Fruit fly (Drosophila melanogaster) whole organism, embryonic: ENCODE data around the gene Plc21C.
A peak's percentile ranks its signal among the peaks of the same experiment; 100 is the strongest.

ENCODE experiments used
- BEAF-32 ChIP-seq: fragments of 200-800 bp; sonication (Bioruptor generic); optimal IDR thresholded peaks from 3 replicates; lab custom pipeline; 2017; ENCODE audit warnings: missing biosample characterization, missing genetic modification characterization, mild to moderate bottlenecking, moderate library complexity, missing genetic modification reagents
- Bgb ChIP-seq: fragments of 200-800 bp; sonication (Bioruptor generic); IDR thresholded peaks from 2 replicates; pipeline ENCODE4 v1.3.6; 2022; ENCODE audit warnings: missing biosample characterization, missing genetic modification characterization; ENCODE audit not compliant: partially characterized antibody
- CG13424 ChIP-seq: fragments of 200-800 bp; sonication (Bioruptor generic); optimal IDR thresholded peaks from 2 replicates; lab custom pipeline; 2019; ENCODE audit warnings: missing biosample characterization, mild to moderate bottlenecking, missing genetic modification characterization, moderate library complexity
- CG14965 ChIP-seq: fragments of 200-800 bp; sonication (Bioruptor generic); optimal IDR thresholded peaks from 2 replicates; lab custom pipeline; 2016; ENCODE audit warnings: missing biosample characterization, missing genetic modification characterization, borderline replicate concordance
- CG15514 ChIP-seq: fragments of 200-800 bp; sonication (Bioruptor generic); optimal IDR thresholded peaks from 3 replicates; lab custom pipeline; 2017; ENCODE audit warnings: missing biosample characterization, missing genetic modification characterization, mild to moderate bottlenecking, moderate library complexity, missing genetic modification reagents
- CG1603 ChIP-seq: fragments of 200-800 bp; sonication (Bioruptor generic); optimal IDR thresholded peaks from 2 replicates; lab custom pipeline; 2019; ENCODE audit warnings: missing biosample characterization, mild to moderate bottlenecking, missing genetic modification characterization, moderate library complexity
- CG2116 ChIP-seq: fragments of 200-800 bp; sonication (Bioruptor generic); optimal IDR thresholded peaks from 3 replicates; lab custom pipeline; 2018; ENCODE audit warnings: missing biosample characterization, mild to moderate bottlenecking, missing genetic modification characterization
- CG30020 ChIP-seq: fragments of 200-800 bp; optimal IDR thresholded peaks from 2 replicates; lab custom pipeline; 2019; ENCODE audit warnings: missing biosample characterization, mild to moderate bottlenecking, missing genetic modification characterization, moderate library complexity
- CG34422 ChIP-seq: fragments of 200-800 bp; sonication (Bioruptor generic); IDR thresholded peaks from 3 replicates; pipeline ENCODE4 v1.3.6; 2022; ENCODE audit warnings: missing biosample characterization, missing genetic modification characterization
- CG4854 ChIP-seq: fragments of 200-800 bp; sonication (Bioruptor generic); optimal IDR thresholded peaks from 2 replicates; lab custom pipeline; 2016; ENCODE audit warnings: missing biosample characterization, missing genetic modification characterization, inconsistent platforms
- CG6813 ChIP-seq: fragments of 200-800 bp; sonication (Bioruptor generic); optimal IDR thresholded peaks from 2 replicates; lab custom pipeline; 2017; ENCODE audit warnings: missing biosample characterization, missing genetic modification characterization, mild to moderate bottlenecking, moderate library complexity, missing genetic modification reagents
- CG7372 ChIP-seq: fragments of 200-800 bp; sonication (Bioruptor generic); IDR thresholded peaks from 2 replicates; pipeline ENCODE4 v1.3.6; 2022; ENCODE audit warnings: missing biosample characterization, missing genetic modification characterization
- CG9797 ChIP-seq: fragments of 200-800 bp; sonication (Bioruptor generic); optimal IDR thresholded peaks from 3 replicates; lab custom pipeline; 2018; ENCODE audit warnings: missing biosample characterization, mild to moderate bottlenecking, missing genetic modification characterization
- CTCF ChIP-seq: fragments of 200-800 bp; sonication (Bioruptor generic); optimal IDR thresholded peaks from 2 replicates; lab custom pipeline; 2017; ENCODE audit warnings: missing biosample characterization, mild to moderate bottlenecking, missing genetic modification characterization, moderate library complexity
- D19B ChIP-seq: fragments of 200-800 bp; sonication (Bioruptor generic); optimal IDR thresholded peaks from 2 replicates; lab custom pipeline; 2017; ENCODE audit warnings: missing biosample characterization, mild to moderate bottlenecking, missing genetic modification characterization
- Dll ChIP-seq: fragments of 200-800 bp; sonication (Bioruptor generic); IDR thresholded peaks from 4 replicates; pipeline ENCODE4 v1.3.6; 2022; ENCODE audit warnings: missing biosample characterization, missing genetic modification characterization; ENCODE audit not compliant: partially characterized antibody
- Dp ChIP-seq: fragments of 200-800 bp; sonication (Bioruptor generic); optimal IDR thresholded peaks from 2 replicates; lab custom pipeline; 2018; ENCODE audit warnings: missing biosample characterization, mild to moderate bottlenecking, missing genetic modification characterization, moderate library complexity
- E2f2 ChIP-seq: fragments of 200-800 bp; sonication (Bioruptor generic); IDR thresholded peaks from 2 replicates; pipeline ENCODE4 v1.3.6; 2022; ENCODE audit warnings: missing biosample characterization, missing genetic modification characterization
- HmgZ ChIP-seq: fragments of 200-800 bp; sonication (Bioruptor generic); optimal IDR thresholded peaks from 2 replicates; lab custom pipeline; 2018; ENCODE audit warnings: missing biosample characterization, mild to moderate bottlenecking, missing genetic modification characterization
- MBD-R2 ChIP-seq: fragments of 200-800 bp; sonication (Bioruptor generic); IDR thresholded peaks from 2 replicates; pipeline ENCODE4 v1.3.6; 2022; ENCODE audit warnings: missing biosample characterization, missing genetic modification characterization
- MESR4 ChIP-seq: fragments of 200-800 bp; sonication (Bioruptor generic); optimal IDR thresholded peaks from 2 replicates; lab custom pipeline; 2018; ENCODE audit warnings: missing biosample characterization, mild to moderate bottlenecking, missing genetic modification characterization, moderate library complexity
- Med ChIP-seq: fragments of 200-800 bp; sonication (Bioruptor generic); peaks from one replicate; lab custom pipeline; 2016; ENCODE audit warnings: missing biosample characterization, missing genetic modification characterization, mild to moderate bottlenecking, inconsistent platforms, moderate library complexity
- Myb ChIP-seq: fragments of 200-800 bp; sonication (Bioruptor generic); optimal IDR thresholded peaks from 2 replicates; lab custom pipeline; 2016; ENCODE audit warnings: missing biosample characterization, missing genetic modification characterization
- Pdp1 ChIP-seq, 2 experiments: fragments of 200-800 bp; sonication (Bioruptor generic); optimal IDR thresholded peaks; 3 replicates each; lab custom pipeline; 2016; ENCODE audit warnings: missing biosample characterization in 2 of 2, missing genetic modification characterization in 2 of 2, mild to moderate bottlenecking in 1 of 2, moderate library complexity in 1 of 2
- Spps ChIP-seq: fragments of 200-800 bp; sonication (Bioruptor generic); optimal IDR thresholded peaks from 2 replicates; lab custom pipeline; 2018; ENCODE audit warnings: missing biosample characterization, mild to moderate bottlenecking, missing genetic modification characterization
- Sry-δ ChIP-seq: fragments of 200-800 bp; sonication (Bioruptor generic); optimal IDR thresholded peaks from 2 replicates; lab custom pipeline; 2016; ENCODE audit warnings: missing biosample characterization, missing genetic modification characterization
- Tbp ChIP-seq: fragments of >200 bp; optimal IDR thresholded peaks from 2 replicates; lab custom pipeline; 2018; ENCODE audit warnings: missing biosample characterization, missing genetic modification characterization
- al ChIP-seq: fragments of 200-800 bp; sonication (Bioruptor generic); IDR thresholded peaks from 2 replicates; pipeline ENCODE4 v1.3.6; 2022; ENCODE audit warnings: missing biosample characterization, missing genetic modification characterization
- bbx ChIP-seq: fragments of 200-800 bp; sonication (Bioruptor generic); IDR thresholded peaks from 2 replicates; pipeline ENCODE4 v1.3.6; 2022; ENCODE audit warnings: missing biosample characterization, missing genetic modification characterization; ENCODE audit not compliant: partially characterized antibody
- bigmax ChIP-seq: fragments of 200-800 bp; sonication (Bioruptor generic); optimal IDR thresholded peaks from 2 replicates; lab custom pipeline; 2018; ENCODE audit warnings: missing biosample characterization, mild to moderate bottlenecking, missing genetic modification characterization
- crp ChIP-seq, 2 experiments: fragments of 200-800 bp; sonication (Bioruptor generic); optimal IDR thresholded peaks; 2 replicates in 1 of 2; 3 replicates in 1 of 2; lab custom pipeline; 2017; ENCODE audit warnings: missing biosample characterization in 2 of 2, missing genetic modification characterization in 2 of 2, mild to moderate bottlenecking in 1 of 2, moderate library complexity in 1 of 2
- dm ChIP-seq: fragments of 200-800 bp; sonication (Bioruptor generic); optimal IDR thresholded peaks from 3 replicates; lab custom pipeline; 2016; ENCODE audit warnings: missing biosample characterization, missing genetic modification characterization
- gfzf ChIP-seq: fragments of 200-800 bp; sonication (Bioruptor generic); optimal IDR thresholded peaks from 2 replicates; lab custom pipeline; 2016; ENCODE audit warnings: missing biosample characterization, mild to moderate bottlenecking, missing genetic modification characterization, moderate library complexity
- ham ChIP-seq: fragments of 200-800 bp; sonication (Bioruptor generic); IDR thresholded peaks from 2 replicates; pipeline ENCODE4 v1.3.6; 2022; ENCODE audit warnings: missing biosample characterization, missing genetic modification characterization
- hb ChIP-seq: fragments of 200-800 bp; sonication (Bioruptor generic); IDR thresholded peaks from 3 replicates; pipeline ENCODE4 v1.3.6; 2022; ENCODE audit warnings: missing biosample characterization, missing genetic modification characterization; ENCODE audit not compliant: partially characterized antibody
- kni ChIP-seq: fragments of 200-800 bp; sonication (Bioruptor generic); optimal IDR thresholded peaks from 3 replicates; lab custom pipeline; 2017; ENCODE audit warnings: mild to moderate bottlenecking, missing biosample characterization, missing genetic modification reagents, missing genetic modification characterization
- nerfin-2 ChIP-seq: fragments of 200-800 bp; sonication (Bioruptor generic); IDR thresholded peaks from 2 replicates; pipeline ENCODE4 v1.3.6; 2022; ENCODE audit warnings: missing biosample characterization, missing genetic modification characterization; ENCODE audit not compliant: partially characterized antibody
- pzg ChIP-seq: fragments of 200-800 bp; sonication (Bioruptor generic); optimal IDR thresholded peaks from 3 replicates; lab custom pipeline; 2018; ENCODE audit warnings: missing biosample characterization, mild to moderate bottlenecking, missing genetic modification characterization, moderate library complexity
- scrt ChIP-seq: fragments of 200-800 bp; sonication (Bioruptor generic); optimal IDR thresholded peaks from 2 replicates; lab custom pipeline; 2018; ENCODE audit warnings: missing biosample characterization, mild to moderate bottlenecking, missing genetic modification characterization, moderate library complexity
- sens ChIP-seq: fragments of 200-800 bp; sonication (Bioruptor generic); peaks from one replicate; lab custom pipeline; 2016; ENCODE audit warnings: missing biosample characterization, missing genetic modification characterization
- z ChIP-seq: fragments of 200-800 bp; sonication (Bioruptor generic); IDR thresholded peaks from 3 replicates; pipeline ENCODE4 v1.3.6; 2022; ENCODE audit warnings: missing biosample characterization, missing genetic modification characterization

Plc21C gene

DNA sequence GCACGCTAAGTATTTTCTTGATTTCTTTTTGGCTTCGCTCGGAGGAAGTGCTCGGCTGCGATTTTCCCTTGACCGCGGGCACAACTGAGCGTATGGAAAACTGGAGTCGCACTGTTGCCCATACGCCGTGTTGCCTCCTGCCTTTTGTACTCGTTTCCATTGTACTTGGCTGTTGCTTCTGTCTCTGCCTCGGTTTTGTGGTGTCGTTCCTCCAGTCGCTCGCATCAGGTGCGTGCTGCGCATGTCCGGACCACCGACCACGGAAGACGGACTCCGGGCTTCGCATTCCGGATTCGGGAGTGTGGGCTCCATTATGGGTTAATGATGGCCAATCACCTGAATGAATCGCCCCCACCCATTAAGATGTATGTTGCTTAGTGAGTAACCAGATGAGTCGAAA lies 14.1 kb upstream of the Plc21C start, which contains the start of gene CG3625 (continued):
- no peak for TF ChIP-seq D19B (GFP tag; lab: Kevin White, UChicago)
- peak; percentile 81 for TF ChIP-seq Med (GFP tag; lab: Kevin White, UChicago)
- TF ChIP-seq CG7372 (GFP tag; lab: Robert Waterston, UW) = 0 out of 2 replicates have a peak, but pooled peaks have one; percentile 43
- TF ChIP-seq sens (GFP tag; lab: Kevin White, UChicago) = peak; percentile 9
- TF ChIP-seq kni (GFP tag; lab: Kevin White, UChicago) = no peak
- peak; percentile 66 for TF ChIP-seq scrt
- TF ChIP-seq z = 0 out of 3 replicates have a peak, but pooled peaks have one; percentile 8
- TF ChIP-seq CG15514 (GFP tag; lab: Kevin White, UChicago) = peak; percentile 22
- no peak for TF ChIP-seq CG4854 (GFP tag; lab: Kevin White, UChicago)

DNA sequence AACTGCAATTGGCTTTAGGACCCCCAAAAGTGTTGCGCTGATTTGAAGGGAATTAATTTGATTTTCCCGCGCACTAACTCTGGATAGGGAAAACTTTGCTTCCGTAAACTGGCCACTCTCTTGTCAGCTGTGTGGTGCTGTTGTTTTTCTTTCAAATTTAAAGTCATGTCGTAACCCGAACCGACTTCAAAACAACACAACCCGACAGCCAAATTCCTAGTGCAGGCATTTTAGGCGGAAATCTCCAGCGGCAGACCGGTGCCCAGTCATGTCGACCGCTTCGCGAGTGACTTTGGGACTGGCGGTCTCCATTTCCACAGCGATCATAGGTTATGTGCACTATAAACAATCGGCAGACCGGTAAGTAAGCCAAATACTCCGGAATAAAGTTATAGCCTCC lies 13.4 kb upstream of the Plc21C start, which contains the start of gene CG11562:
TSS of gene CG11562 (plus strand) at position 119 of the 400 bp plus-strand sequence.
- no peak for TF ChIP-seq dm (GFP tag; lab: Kevin White, UChicago)
- TF ChIP-seq Dp (GFP tag; lab: Kevin White, UChicago) = peak; percentile 90
- peak in 1 of 2 experiments; percentile 82 for TF ChIP-seq crp (GFP tag; optimal IDR thresholded peaks at IDR 0.05; lab: Kevin White, UChicago)
- TF ChIP-seq bbx (GFP tag; lab: Robert Waterston, UW) = 0 out of 2 replicates have a peak, but pooled peaks have one; percentile 38
- peak; percentile 76 for TF ChIP-seq gfzf (GFP tag; lab: Kevin White, UChicago)
- peak; percentile 27 for TF ChIP-seq HmgZ
- TF ChIP-seq CTCF = peak; percentile 44
- peak; percentile 45 for TF ChIP-seq CG1603 (tag; lab: Kevin White, UChicago)
- TF ChIP-seq CG13424 (tag; lab: Kevin White, UChicago) = no peak
- TF ChIP-seq MBD-R2 (GFP tag; lab: Robert Waterston, UW) = peak; percentile 75
- TF ChIP-seq Bgb (GFP tag; lab: Robert Waterston, UW) = no peak
- no peak for TF ChIP-seq nerfin-2
- no peak for TF ChIP-seq Tbp (GFP tag; lab: Kevin White, UChicago)
- peak in 1 of 2 experiments; percentile 97 for TF ChIP-seq Pdp1 (GFP tag; optimal IDR thresholded peaks at IDR 0.05; lab: Kevin White, UChicago)
- TF ChIP-seq ham (GFP tag; lab: Robert Waterston, UW) = no peak
- TF ChIP-seq CG15514 (GFP tag; lab: Kevin White, UChicago) = peak; percentile 63
- peak; percentile 66 for TF ChIP-seq Med (GFP tag; lab: Kevin White, UChicago)
- TF ChIP-seq pzg (GFP tag; lab: Kevin White, UChicago) = peak; percentile 63
- TF ChIP-seq al = no peak
- TF ChIP-seq BEAF-32 = peak; percentile 10
- peak; percentile 62 for TF ChIP-seq CG9797
- peak; percentile 13 for TF ChIP-seq Myb (GFP tag; lab: Kevin White, UChicago)
- TF ChIP-seq hb (GFP tag; lab: Robert Waterston, UW) = no peak
- TF ChIP-seq CG30020 (tag; lab: Kevin White, UChicago) = no peak
- peak; percentile 7 for TF ChIP-seq Sry-δ (GFP tag; lab: Kevin White, UChicago)
- TF ChIP-seq Spps (tag; lab: Kevin White, UChicago) = no peak
- TF ChIP-seq CG34422 (GFP tag; lab: Robert Waterston, UW) = peak; percentile 65; the same call in 1 of the 3 replicates
- peak; percentile 94 for TF ChIP-seq bigmax (GFP tag; lab: Kevin White, UChicago)
- no peak for TF ChIP-seq CG6813
- TF ChIP-seq Dll (GFP tag; lab: Robert Waterston, UW) = peak; percentile 53; the same call in 1 of the 4 replicates
- TF ChIP-seq CG14965 (GFP tag; lab: Kevin White, UChicago) = no peak
- TF ChIP-seq E2f2 (GFP tag; lab: Robert Waterston, UW) = peak; percentile 91
- peak; percentile 41 for TF ChIP-seq MESR4 (GFP tag; lab: Kevin White, UChicago)
- TF ChIP-seq CG2116 (GFP tag; lab: Kevin White, UChicago) = peak; percentile 32
